Fruit fly (Drosophila melanogaster): ENCODE results near the gene ATPsynO.

DNA sequence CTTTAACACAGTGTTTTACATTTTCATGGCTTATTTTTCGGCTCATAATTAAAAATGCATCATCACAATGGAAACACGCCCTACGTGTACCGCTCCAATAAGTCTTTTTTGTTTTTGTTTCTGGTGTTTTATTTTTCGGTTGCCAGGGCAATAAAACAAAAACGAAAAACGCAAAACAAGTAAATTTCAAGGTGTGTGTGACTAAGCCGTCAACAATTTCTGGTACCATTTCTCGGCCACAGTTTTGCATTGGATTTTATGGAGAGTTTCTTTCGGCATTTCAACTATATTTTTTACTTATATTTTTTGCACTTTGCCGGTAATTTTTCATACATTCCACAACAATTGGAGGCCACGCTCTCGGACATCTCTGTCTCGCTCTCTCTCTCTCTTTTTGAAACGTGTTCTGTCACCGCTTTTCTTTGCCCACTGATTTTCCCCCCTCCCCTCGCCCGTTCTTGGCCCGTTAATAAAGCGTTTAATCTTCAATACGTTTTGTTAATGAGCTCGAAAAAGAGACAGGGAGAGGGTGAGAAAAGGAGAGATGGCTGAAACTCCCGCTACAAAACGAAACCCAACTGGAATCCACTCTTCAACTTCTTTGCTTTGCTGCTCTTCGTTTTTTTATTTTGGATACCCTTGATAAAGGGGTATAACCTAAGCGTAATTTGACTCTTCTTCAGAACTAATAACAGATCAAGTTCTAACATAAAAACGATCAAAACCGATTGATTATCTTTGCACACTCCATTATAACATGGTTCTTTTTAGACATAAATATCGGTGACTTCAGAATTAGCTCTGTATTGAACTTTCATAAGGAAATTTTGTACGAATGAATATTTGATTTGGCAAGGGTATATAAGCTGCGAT lies 27.9 kb downstream of the ATPsynO start:
- TF ChIP-seq psq (optimal IDR thresholded peaks at IDR 0.05) (no peak), ttk (optimal IDR thresholded peaks at IDR 0.05) (no peak), Myc (optimal IDR thresholded peaks at IDR 0.05) (no peak), h (optimal IDR thresholded peaks at IDR 0.05) (no peak), Sin3A (optimal IDR thresholded peaks at IDR 0.05) (no peak)

Data from Kc167 (cell line).